Fruit fly (Drosophila melanogaster) whole organism, embryonic: Measurements from ENCODE around the gene Vps37B.

ENCODE experiments used
- Asciz ChIP-seq: fragments of 200-800 bp; sonication (Bioruptor generic); optimal IDR thresholded peaks from 2 replicates; lab custom pipeline; 2017; ENCODE audit warnings: missing biosample characterization, mild to moderate bottlenecking, missing genetic modification characterization, missing genetic modification reagents
- Atf6 ChIP-seq: fragments of 200-800 bp; sonication (Bioruptor generic); IDR thresholded peaks from 2 replicates; pipeline ENCODE4 v1.3.6; 2022; ENCODE audit warnings: missing biosample characterization, missing genetic modification characterization
- BEAF-32 ChIP-seq: fragments of 200-800 bp; sonication (Bioruptor generic); optimal IDR thresholded peaks from 3 replicates; lab custom pipeline; 2017; ENCODE audit warnings: missing biosample characterization, missing genetic modification characterization, mild to moderate bottlenecking, moderate library complexity, missing genetic modification reagents
- CG10147 ChIP-seq: fragments of 200-800 bp; sonication (Bioruptor generic); optimal IDR thresholded peaks from 2 replicates; lab custom pipeline; 2019; ENCODE audit warnings: missing biosample characterization, mild to moderate bottlenecking, missing genetic modification characterization, moderate library complexity
- CG10274 ChIP-seq: fragments of 200-800 bp; sonication (Bioruptor generic); optimal IDR thresholded peaks from 3 replicates; lab custom pipeline; 2017; ENCODE audit warnings: missing biosample characterization, mild to moderate bottlenecking, missing genetic modification characterization
- CG10462 ChIP-seq: fragments of 200-800 bp; sonication (Bioruptor generic); optimal IDR thresholded peaks from 2 replicates; lab custom pipeline; 2016; ENCODE audit warnings: missing biosample characterization, missing genetic modification characterization
- CG10543 ChIP-seq: fragments of 200-800 bp; sonication (Bioruptor generic); optimal IDR thresholded peaks from 3 replicates; lab custom pipeline; 2017; ENCODE audit warnings: missing biosample characterization, mild to moderate bottlenecking, missing genetic modification characterization, moderate library complexity
- CG14014 ChIP-seq: fragments of 200-800 bp; sonication (Bioruptor generic); IDR thresholded peaks from 2 replicates; pipeline ENCODE4 v1.3.6; 2022; ENCODE audit warnings: missing biosample characterization, missing genetic modification characterization
- CG1603 ChIP-seq: fragments of 200-800 bp; sonication (Bioruptor generic); optimal IDR thresholded peaks from 2 replicates; lab custom pipeline; 2019; ENCODE audit warnings: missing biosample characterization, mild to moderate bottlenecking, missing genetic modification characterization, moderate library complexity
- CG16813 ChIP-seq: fragments of 200-800 bp; sonication (Bioruptor generic); IDR thresholded peaks from 3 replicates; pipeline ENCODE4 v1.3.6; 2022; ENCODE audit warnings: missing biosample characterization, missing genetic modification characterization; ENCODE audit not compliant: partially characterized antibody
- CG16863 ChIP-seq: fragments of 200-800 bp; sonication (Bioruptor generic); optimal IDR thresholded peaks from 3 replicates; lab custom pipeline; 2016; ENCODE audit warnings: missing biosample characterization, missing genetic modification characterization
- CG17361 ChIP-seq: fragments of 200-800 bp; sonication (Bioruptor generic); IDR thresholded peaks from 3 replicates; pipeline ENCODE4 v1.3.6; 2022; ENCODE audit warnings: missing biosample characterization, missing genetic modification characterization
- CG17568 ChIP-seq: fragments of 200-800 bp; sonication (Bioruptor generic); optimal IDR thresholded peaks from 2 replicates; lab custom pipeline; 2018; ENCODE audit warnings: missing biosample characterization, mild to moderate bottlenecking, missing genetic modification characterization, moderate library complexity
- CG18011 ChIP-seq: fragments of 200-800 bp; sonication (Bioruptor generic); optimal IDR thresholded peaks from 2 replicates; lab custom pipeline; 2017; ENCODE audit warnings: missing biosample characterization, missing genetic modification characterization, mild to moderate bottlenecking, moderate library complexity, missing genotype
- CG3281 ChIP-seq: fragments of 200-800 bp; sonication (Bioruptor generic); optimal IDR thresholded peaks from 3 replicates; lab custom pipeline; 2017; ENCODE audit warnings: missing biosample characterization, mild to moderate bottlenecking, missing genetic modification characterization
- CG3407 ChIP-seq: fragments of 200-800 bp; sonication (Bioruptor generic); optimal IDR thresholded peaks from 2 replicates; lab custom pipeline; 2018; ENCODE audit warnings: missing biosample characterization, mild to moderate bottlenecking, missing genetic modification characterization
- CG4328 ChIP-seq: fragments of 200-800 bp; sonication (Bioruptor generic); optimal IDR thresholded peaks from 3 replicates; lab custom pipeline; 2017; ENCODE audit warnings: missing biosample characterization, missing genetic modification reagents, missing genetic modification characterization
- CG4404 ChIP-seq: fragments of 200-800 bp; sonication (Bioruptor generic); IDR thresholded peaks from 2 replicates; pipeline ENCODE4 v1.3.6; 2022; ENCODE audit warnings: missing biosample characterization, missing genetic modification characterization
- CG9876 ChIP-seq: fragments of 200-800 bp; sonication (Bioruptor generic); optimal IDR thresholded peaks from 2 replicates; lab custom pipeline; 2016; ENCODE audit warnings: missing biosample characterization, missing genetic modification characterization
- CTCF ChIP-seq: fragments of 200-800 bp; sonication (Bioruptor generic); optimal IDR thresholded peaks from 2 replicates; lab custom pipeline; 2017; ENCODE audit warnings: missing biosample characterization, mild to moderate bottlenecking, missing genetic modification characterization, moderate library complexity
- Chrac-16 ChIP-seq: fragments of 200-800 bp; sonication (Bioruptor generic); optimal IDR thresholded peaks from 3 replicates; lab custom pipeline; 2016; ENCODE audit warnings: missing biosample characterization, missing genetic modification characterization
- Dfd ChIP-seq, 2 experiments: fragments of >200 bp; optimal IDR thresholded peaks; 2 replicates each; lab custom pipeline; 2017; ENCODE audit warnings: missing biosample characterization in 2 of 2, missing genetic modification characterization in 2 of 2
- ERR ChIP-seq: fragments of 200-800 bp; sonication (Bioruptor generic); optimal IDR thresholded peaks from 2 replicates; lab custom pipeline; 2016; ENCODE audit warnings: missing biosample characterization, missing genetic modification characterization
- HLH4C ChIP-seq: fragments of 200-800 bp; sonication (Bioruptor generic); IDR thresholded peaks from 3 replicates; pipeline ENCODE4 v1.3.6; 2022; ENCODE audit warnings: missing biosample characterization, missing genetic modification characterization; ENCODE audit not compliant: partially characterized antibody
- HmgD ChIP-seq: fragments of 200-800 bp; sonication (Bioruptor generic); optimal IDR thresholded peaks from 3 replicates; lab custom pipeline; 2016; ENCODE audit warnings: missing biosample characterization, missing genetic modification characterization
- Hsf ChIP-seq: fragments of 200-800 bp; sonication (Bioruptor generic); optimal IDR thresholded peaks from 3 replicates; lab custom pipeline; 2016; ENCODE audit warnings: missing biosample characterization, missing genetic modification characterization
- Jarid2 ChIP-seq: fragments of 200-800 bp; sonication (Bioruptor generic); optimal IDR thresholded peaks from 3 replicates; lab custom pipeline; 2017; ENCODE audit warnings: mild to moderate bottlenecking, missing biosample characterization, missing genetic modification reagents, missing genetic modification characterization
- Myb ChIP-seq: fragments of 200-800 bp; sonication (Bioruptor generic); optimal IDR thresholded peaks from 2 replicates; lab custom pipeline; 2016; ENCODE audit warnings: missing biosample characterization, missing genetic modification characterization
- Neu2 ChIP-seq: fragments of 200-800 bp; sonication (Bioruptor generic); optimal IDR thresholded peaks from 3 replicates; lab custom pipeline; 2016; ENCODE audit warnings: missing biosample characterization, missing genetic modification characterization, borderline replicate concordance
- Oli ChIP-seq: fragments of 200-800 bp; sonication (Bioruptor generic); optimal IDR thresholded peaks from 2 replicates; lab custom pipeline; 2018; ENCODE audit warnings: missing biosample characterization, mild to moderate bottlenecking, missing genetic modification characterization, moderate library complexity
- Stat92E ChIP-seq, 3 experiments: fragments of >200 bp in 2 of 3; fragments of 200-800 bp in 1 of 3; sonication (Bioruptor generic) in 1 of 3; optimal IDR thresholded peaks; 2 replicates each; lab custom pipeline; 2017 to 2019; ENCODE audit warnings: missing biosample characterization in 3 of 3, missing genetic modification characterization in 3 of 3, mild to moderate bottlenecking in 1 of 3, moderate library complexity in 1 of 3
- Vsx1 ChIP-seq: fragments of 200-800 bp; sonication (Bioruptor generic); optimal IDR thresholded peaks from 2 replicates; lab custom pipeline; 2017; ENCODE audit warnings: missing biosample characterization, mild to moderate bottlenecking, missing genetic modification characterization, missing genetic modification reagents
- az2 ChIP-seq: fragments of 200-800 bp; sonication (Bioruptor generic); optimal IDR thresholded peaks from 3 replicates; lab custom pipeline; 2016; ENCODE audit warnings: missing biosample characterization, missing genetic modification characterization
- bsh ChIP-seq, 2 experiments: fragments of 200-800 bp; sonication (Bioruptor generic); optimal IDR thresholded peaks; 2 replicates each; lab custom pipeline; 2017 to 2018; ENCODE audit warnings: mild to moderate bottlenecking in 2 of 2, missing biosample characterization in 2 of 2, missing genetic modification characterization in 2 of 2, moderate library complexity in 1 of 2
- dimm ChIP-seq: fragments of 200-800 bp; sonication (Bioruptor generic); IDR thresholded peaks from 2 replicates; pipeline ENCODE4 v1.3.6; 2022; ENCODE audit warnings: missing biosample characterization, missing genetic modification characterization
- eyg ChIP-seq: fragments of 200-800 bp; sonication (Bioruptor generic); optimal IDR thresholded peaks from 3 replicates; lab custom pipeline; 2016; ENCODE audit warnings: missing biosample characterization, missing genetic modification characterization
- grau ChIP-seq: fragments of 200-800 bp; optimal IDR thresholded peaks from 3 replicates; lab custom pipeline; 2019; ENCODE audit warnings: missing biosample characterization, mild to moderate bottlenecking, missing genetic modification characterization, moderate library complexity
- gro ChIP-seq: fragments of 200-800 bp; sonication (Bioruptor generic); optimal IDR thresholded peaks from 2 replicates; lab custom pipeline; 2016; ENCODE audit warnings: missing biosample characterization, missing genetic modification characterization
- gt ChIP-seq: fragments of 200-800 bp; sonication (Bioruptor generic); IDR thresholded peaks from 2 replicates; pipeline ENCODE4 v1.3.6; 2022; ENCODE audit warnings: missing biosample characterization, missing genetic modification characterization
- hb ChIP-seq: fragments of 200-800 bp; sonication (Bioruptor generic); IDR thresholded peaks from 3 replicates; pipeline ENCODE4 v1.3.6; 2022; ENCODE audit warnings: missing biosample characterization, missing genetic modification characterization; ENCODE audit not compliant: partially characterized antibody
- hbn ChIP-seq: fragments of 200-800 bp; sonication (Bioruptor generic); IDR thresholded peaks from 2 replicates; pipeline ENCODE4 v1.3.6; 2022; ENCODE audit warnings: missing biosample characterization, missing genetic modification characterization; ENCODE audit not compliant: partially characterized antibody
- inv ChIP-seq: fragments of 200-800 bp; sonication (Bioruptor generic); IDR thresholded peaks from 2 replicates; pipeline ENCODE4 v1.3.6; 2022; ENCODE audit warnings: missing biosample characterization, missing genetic modification characterization; ENCODE audit not compliant: partially characterized antibody
- luna ChIP-seq: fragments of 200-800 bp; sonication (Bioruptor generic); optimal IDR thresholded peaks from 2 replicates; lab custom pipeline; 2016; ENCODE audit warnings: missing biosample characterization, missing genetic modification characterization
- nerfin-1 ChIP-seq: fragments of 200-800 bp; sonication (Bioruptor generic); optimal IDR thresholded peaks from 3 replicates; lab custom pipeline; 2019; ENCODE audit warnings: missing biosample characterization, mild to moderate bottlenecking, missing genetic modification characterization, moderate library complexity
- nerfin-2 ChIP-seq: fragments of 200-800 bp; sonication (Bioruptor generic); IDR thresholded peaks from 2 replicates; pipeline ENCODE4 v1.3.6; 2022; ENCODE audit warnings: missing biosample characterization, missing genetic modification characterization; ENCODE audit not compliant: partially characterized antibody
- so ChIP-seq: fragments of 200-800 bp; sonication (Bioruptor generic); IDR thresholded peaks from 3 replicates; pipeline ENCODE4 v1.3.6; 2022; ENCODE audit warnings: missing biosample characterization, missing genetic modification characterization
- sug ChIP-seq: fragments of 200-800 bp; optimal IDR thresholded peaks from 2 replicates; lab custom pipeline; 2019; ENCODE audit warnings: missing biosample characterization, mild to moderate bottlenecking, missing genetic modification characterization, moderate library complexity
- tll ChIP-seq, 2 experiments: fragments of 200-800 bp in 1 of 2; fragments of >200 bp in 1 of 2; sonication (Bioruptor generic) in 1 of 2; optimal IDR thresholded peaks; 2 replicates each; lab custom pipeline; 2017 to 2019; ENCODE audit warnings: missing biosample characterization in 2 of 2, missing genetic modification characterization in 2 of 2, mild to moderate bottlenecking in 1 of 2, moderate library complexity in 1 of 2
- tna ChIP-seq: fragments of 200-800 bp; sonication (Bioruptor generic); IDR thresholded peaks from 2 replicates; pipeline ENCODE4 v1.3.6; 2022; ENCODE audit warnings: missing biosample characterization, missing genetic modification characterization; ENCODE audit not compliant: partially characterized antibody
- zen2 ChIP-seq: fragments of 200-800 bp; sonication (Bioruptor generic); IDR thresholded peaks from 3 replicates; pipeline ENCODE4 v1.3.6; 2022; ENCODE audit warnings: missing biosample characterization, missing genetic modification characterization; ENCODE audit not compliant: partially characterized antibody

Gene Vps37B

dm6 chr3R:5198302-5198701, 27.7 kb upstream of the Vps37B start (continued):
- TF ChIP-seq bsh (GFP tag; optimal IDR thresholded peaks at IDR 0.05; lab: Kevin White, UChicago) (no peak), hbn (GFP tag; lab: Robert Waterston, UW) (no peak), inv (GFP tag; lab: Robert Waterston, UW) (no peak), zen2 (GFP tag; lab: Robert Waterston, UW) (no peak), CG10543 (GFP tag; lab: Kevin White, UChicago) (peak; percentile 41), Oli (tag; lab: Kevin White, UChicago) (peak; percentile 36), luna (GFP tag; lab: Kevin White, UChicago) (peak; percentile 27), dimm (GFP tag; lab: Robert Waterston, UW) (no peak), Atf6 (GFP tag; lab: Robert Waterston, UW) (peak; percentile 79), tll (GFP tag; optimal IDR thresholded peaks at IDR 0.05; lab: Kevin White, UChicago) (no peak), CG1603 (tag; lab: Kevin White, UChicago) (peak; percentile 53), tna (no peak), Neu2 (GFP tag; lab: Kevin White, UChicago) (no peak), CG4404 (GFP tag; lab: Robert Waterston, UW) (no peak), Myb (GFP tag; lab: Kevin White, UChicago) (peak; percentile 45), CG18011 (peak; percentile 18), HmgD (GFP tag; lab: Kevin White, UChicago) (peak; percentile 40), az2 (peak; percentile 10), CG9876 (peak; percentile 40), sug (tag; lab: Kevin White, UChicago) (peak; percentile 22), HLH4C (0 out of 3 replicates have a peak, but pooled peaks have one; percentile 21), CG16813 (GFP tag; lab: Robert Waterston, UW) (no peak), Dfd (GFP tag; optimal IDR thresholded peaks at IDR 0.05; lab: Kevin White, UChicago) (no peak), Vsx1 (GFP tag; lab: Kevin White, UChicago) (no peak), CG10147 (GFP tag; lab: Kevin White, UChicago) (peak; percentile 59), so (GFP tag; lab: Robert Waterston, UW) (0 out of 3 replicates have a peak, but pooled peaks have one; percentile 9), eyg (GFP tag; lab: Kevin White, UChicago) (peak; percentile 56), CG17568 (GFP tag; lab: Kevin White, UChicago) (no peak), CG10462 (GFP tag; lab: Kevin White, UChicago) (no peak), Asciz (GFP tag; lab: Kevin White, UChicago) (no peak), nerfin-2 (GFP tag; lab: Robert Waterston, UW) (no peak), CG14014 (GFP tag; lab: Robert Waterston, UW) (peak; percentile 53), gt (GFP tag; lab: Robert Waterston, UW) (no peak), CG17361 (GFP tag; lab: Robert Waterston, UW) (0 out of 3 replicates have a peak, but pooled peaks have one; percentile 26), gro (GFP tag; lab: Kevin White, UChicago) (peak; percentile 74), Hsf (GFP tag; lab: Kevin White, UChicago) (peak; percentile 40), CG3281 (GFP tag; lab: Kevin White, UChicago) (peak; percentile 67), grau (tag; lab: Kevin White, UChicago) (peak; percentile 65), hb (no peak), CG10274 (GFP tag; lab: Kevin White, UChicago) (no peak), CG3407 (GFP tag; lab: Kevin White, UChicago) (no peak), CG16863 (GFP tag; lab: Kevin White, UChicago) (peak; percentile 30), ERR (GFP tag; lab: Kevin White, UChicago) (peak; percentile 33), CG4328 (GFP tag; lab: Kevin White, UChicago) (no peak), nerfin-1 (tag; lab: Kevin White, UChicago) (no peak), Jarid2 (GFP tag; lab: Kevin White, UChicago) (no peak), Chrac-16 (GFP tag; lab: Kevin White, UChicago) (peak; percentile 16), CTCF (GFP tag; lab: Kevin White, UChicago) (no peak), BEAF-32 (GFP tag; lab: Kevin White, UChicago) (no peak), Stat92E (GFP tag; optimal IDR thresholded peaks at IDR 0.05; lab: Kevin White, UChicago) (no peak)
